Worm (Caenorhabditis elegans): ENCODE data around the gene F18H3.1.

Gene F18H3.1

DNA sequence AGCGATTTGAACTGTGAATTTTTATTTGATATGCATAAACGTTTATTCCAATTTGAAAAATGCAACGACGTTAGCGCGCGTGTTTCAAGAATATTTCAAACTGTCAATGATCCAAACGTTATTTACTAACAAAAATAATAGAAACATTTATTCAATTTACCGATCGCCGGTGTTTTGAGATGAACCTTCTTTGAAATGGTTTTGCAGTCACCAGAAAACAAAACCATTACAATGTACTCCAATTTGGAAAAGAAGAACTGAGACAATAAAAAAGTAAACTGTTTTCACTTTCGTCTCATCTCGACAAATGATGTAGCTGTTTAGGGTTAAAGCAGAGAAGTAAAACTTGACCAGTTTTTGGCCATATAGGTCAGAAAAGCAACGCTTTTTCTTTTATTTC, 12.2 kb upstream of the F18H3.1 start, which contains the start of gene H06A10.1:
Gene H06A10.1, plus strand, starts transcription at position 301 of the 400 bp plus-strand sequence.
- no peak for TF ChIP-seq F13H6.1 (tag; optimal IDR thresholded peaks at IDR 0.05)
- no peak for TF ChIP-seq ets-4 (tag; optimal IDR thresholded peaks at IDR 0.05)
- TF ChIP-seq fkh-6 (tag; optimal IDR thresholded peaks at IDR 0.05): no peak
- TF ChIP-seq che-1 (tag; optimal IDR thresholded peaks at IDR 0.05): no peak
- TF ChIP-seq ceh-24 (tag; optimal IDR thresholded peaks at IDR 0.05): no peak
- TF ChIP-seq madf-2 (tag; optimal IDR thresholded peaks at IDR 0.05): no peak
- TF ChIP-seq lin-11 (tag; optimal IDR thresholded peaks at IDR 0.05): no peak
- TF ChIP-seq ceh-22 (tag; optimal IDR thresholded peaks at IDR 0.05): no peak
- no peak for TF ChIP-seq fkh-10 (GFP tag; optimal IDR thresholded peaks at IDR 0.05)
- no peak for TF ChIP-seq K09A11.1 (tag; optimal IDR thresholded peaks at IDR 0.05; ENCODE audit: insufficient read depth)
- no peak for TF ChIP-seq npax-4 (tag; optimal IDR thresholded peaks at IDR 0.05)
- no peak for TF ChIP-seq tbx-2 (tag; optimal IDR thresholded peaks at IDR 0.05)
- TF ChIP-seq pros-1 (tag; optimal IDR thresholded peaks at IDR 0.05): no peak
- no peak for TF ChIP-seq pag-3 (tag; optimal IDR thresholded peaks at IDR 0.05; ENCODE audit: borderline replicate concordance)
- TF ChIP-seq unc-55 (GFP tag; optimal IDR thresholded peaks at IDR 0.05): no peak
- no peak for TF ChIP-seq gmeb-2 (tag; optimal IDR thresholded peaks at IDR 0.05)
- TF ChIP-seq tbx-7 (tag; optimal IDR thresholded peaks at IDR 0.05): no peak
- no peak for TF ChIP-seq pha-4 (tag; optimal IDR thresholded peaks at IDR 0.05)
- TF ChIP-seq syd-9 (tag; optimal IDR thresholded peaks at IDR 0.05): no peak

DNA sequence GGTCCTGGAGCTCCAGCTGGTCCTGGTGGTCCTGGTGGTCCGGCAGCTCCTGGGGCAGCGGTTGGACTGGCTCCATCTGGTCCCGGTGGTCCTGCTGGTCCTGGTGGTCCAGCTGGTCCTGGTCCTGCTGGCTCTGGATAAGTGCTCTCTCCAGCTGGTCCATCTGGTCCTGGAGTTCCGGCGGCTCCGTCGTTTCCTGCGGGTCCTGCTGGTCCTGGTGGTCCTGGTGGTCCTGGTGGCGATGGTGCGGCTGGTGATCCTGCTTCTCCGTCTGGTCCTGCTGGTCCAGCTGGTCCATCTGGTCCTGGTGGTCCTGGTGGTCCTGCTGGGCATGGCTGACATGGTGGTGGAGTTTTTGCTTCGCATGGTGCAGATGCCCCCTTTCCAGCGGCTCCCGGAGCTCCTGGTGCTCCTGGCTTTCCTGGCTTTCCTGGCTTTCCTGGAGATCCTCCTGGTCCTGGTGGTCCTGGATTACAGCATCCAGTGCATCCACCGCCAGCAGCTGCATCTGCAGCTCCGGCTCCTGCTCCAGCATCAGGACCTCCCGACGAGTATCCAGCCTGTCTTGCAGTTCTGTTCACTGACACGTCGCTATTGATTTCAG, 9.1 kb upstream of the F18H3.1 start:
- TF ChIP-seq fkh-6 (tag; optimal IDR thresholded peaks at IDR 0.05) (no peak), hlh-6 (tag; optimal IDR thresholded peaks at IDR 0.05) (peak; percentile 36)

DNA sequence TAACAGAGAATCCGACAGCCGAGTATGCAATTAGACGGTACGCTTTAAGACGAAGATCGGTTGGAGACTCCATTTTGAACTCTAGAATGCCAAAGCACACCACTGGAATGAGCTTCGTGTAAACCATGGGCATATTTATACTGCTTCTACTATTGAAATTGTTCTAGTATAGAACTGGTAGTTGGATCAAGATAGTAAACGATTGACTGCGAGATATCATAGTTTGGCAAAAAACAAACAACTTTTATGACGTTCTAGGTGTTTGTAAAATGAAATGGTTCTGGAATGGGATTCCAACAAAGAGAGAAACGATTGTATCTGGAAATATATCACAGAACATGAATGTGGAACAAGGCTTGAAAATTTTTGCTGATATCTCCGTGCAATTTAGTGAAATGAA, 8.5 kb upstream of the F18H3.1 start, which contains the start of gene col-185:
Gene col-185, minus strand, starts transcription at position 101 of the 400 bp plus-strand sequence.
- no peak for TF ChIP-seq ceh-24 (tag; optimal IDR thresholded peaks at IDR 0.05)
- no peak for TF ChIP-seq syd-9 (tag; optimal IDR thresholded peaks at IDR 0.05)
- no peak for TF ChIP-seq ref-2 (tag; optimal IDR thresholded peaks at IDR 0.05)
- no peak for TF ChIP-seq ztf-16 (tag; optimal IDR thresholded peaks at IDR 0.05)
- TF ChIP-seq nhr-232 (tag; optimal IDR thresholded peaks at IDR 0.05): no peak
- TF ChIP-seq odd-2 (tag; optimal IDR thresholded peaks at IDR 0.05): no peak
- TF ChIP-seq unc-55 (GFP tag; optimal IDR thresholded peaks at IDR 0.05): no peak
- no peak for TF ChIP-seq F13H6.1 (tag; optimal IDR thresholded peaks at IDR 0.05)
- TF ChIP-seq hlh-6 (tag; optimal IDR thresholded peaks at IDR 0.05): no peak
- TF ChIP-seq pat-9 (tag; optimal IDR thresholded peaks at IDR 0.05): no peak
- no peak for TF ChIP-seq dmd-4 (tag; optimal IDR thresholded peaks at IDR 0.05; ENCODE audit: borderline replicate concordance)
- TF ChIP-seq ceh-18 (tag; optimal IDR thresholded peaks at IDR 0.05): no peak
- TF ChIP-seq ceh-6 (GFP tag; optimal IDR thresholded peaks at IDR 0.05): no peak
- no peak for TF ChIP-seq fax-1 (tag; optimal IDR thresholded peaks at IDR 0.05)
- no peak for TF ChIP-seq unc-3 (GFP tag; conservative IDR thresholded peaks at IDR 0.05)
- no peak for TF ChIP-seq unc-3 (tag; optimal IDR thresholded peaks at IDR 0.05)
- no peak for TF ChIP-seq ceh-9 (tag; optimal IDR thresholded peaks at IDR 0.05)

DNA sequence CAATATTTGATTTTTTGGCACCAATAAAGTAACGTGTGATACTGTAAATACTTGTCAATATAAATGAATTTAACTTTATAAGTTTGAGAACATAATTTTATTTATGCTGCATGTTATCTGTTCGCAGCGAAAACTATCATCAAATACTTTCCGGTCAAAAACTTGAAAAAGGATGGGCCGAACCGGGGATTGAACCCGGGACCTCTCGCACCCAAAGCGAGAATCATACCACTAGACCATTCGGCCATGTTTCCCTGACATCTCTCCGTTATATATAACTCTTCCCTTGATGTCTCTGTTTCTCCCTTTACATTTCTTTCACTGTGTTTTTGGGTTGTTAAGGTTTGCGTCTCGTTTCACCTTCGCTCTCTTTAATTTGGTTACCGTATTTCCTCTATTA, 7.7 kb upstream of the F18H3.1 start:
- TF ChIP-seq ceh-22 (tag; optimal IDR thresholded peaks at IDR 0.05): no peak
- TF ChIP-seq hlh-30 (tag; optimal IDR thresholded peaks at IDR 0.05; ENCODE audit: insufficient read depth): peak; percentile 41
- TF ChIP-seq lim-6 (tag; optimal IDR thresholded peaks at IDR 0.05): no peak
- TF ChIP-seq ahr-1 (tag; optimal IDR thresholded peaks at IDR 0.05): peak; percentile 54
- TF ChIP-seq rnt-1 (tag; optimal IDR thresholded peaks at IDR 0.05): peak; percentile 57
- TF ChIP-seq F13H6.1 (tag; optimal IDR thresholded peaks at IDR 0.05): peak; percentile 52
- peak; percentile 56 for TF ChIP-seq odd-2 (tag; optimal IDR thresholded peaks at IDR 0.05)
- TF ChIP-seq syd-9 (tag; optimal IDR thresholded peaks at IDR 0.05): peak; percentile 60
- TF ChIP-seq unc-42 (tag; optimal IDR thresholded peaks at IDR 0.05): peak; percentile 24
- no peak for TF ChIP-seq ama-1 (optimal IDR thresholded peaks at IDR 0.05)
- TF ChIP-seq dve-1 (tag; optimal IDR thresholded peaks at IDR 0.05): peak; percentile 24
- peak; percentile 46 for TF ChIP-seq K09A11.1 (tag; optimal IDR thresholded peaks at IDR 0.05; ENCODE audit: insufficient read depth)
- peak; percentile 67 for TF ChIP-seq C08G9.2 (tag; optimal IDR thresholded peaks at IDR 0.05)
- no peak for TF ChIP-seq ets-4 (tag; optimal IDR thresholded peaks at IDR 0.05)
- TF ChIP-seq madf-2 (tag; optimal IDR thresholded peaks at IDR 0.05): peak; percentile 72
- peak; percentile 70 for TF ChIP-seq hlh-8 (tag; optimal IDR thresholded peaks at IDR 0.05)
- TF ChIP-seq eyg-1 (tag; optimal IDR thresholded peaks at IDR 0.05): peak; percentile 44
- peak; percentile 27 for TF ChIP-seq ceh-18 (tag; optimal IDR thresholded peaks at IDR 0.05)
- peak; percentile 79 for TF ChIP-seq gmeb-2 (tag; optimal IDR thresholded peaks at IDR 0.05)
- peak; percentile 77 for TF ChIP-seq fkh-6 (tag; optimal IDR thresholded peaks at IDR 0.05)
- peak; percentile 46 for TF ChIP-seq hlh-15 (tag; optimal IDR thresholded peaks at IDR 0.05)
- TF ChIP-seq ttx-3 (tag; optimal IDR thresholded peaks at IDR 0.05): peak; percentile 68
- peak; percentile 42 for TF ChIP-seq ceh-2 (tag; optimal IDR thresholded peaks at IDR 0.05)
- TF ChIP-seq pax-1 (tag; optimal IDR thresholded peaks at IDR 0.05): no peak

Data from whole organism, late embryonic.